Fruit fly (Drosophila melanogaster) whole organism, embryonic: ENCODE measurements around the gene morgue.
A peak's percentile ranks its signal among the peaks of the same experiment; 100 is the strongest.

Experiments
- Aef1 ChIP-seq: fragments of 200-800 bp; sonication (Bioruptor generic); IDR thresholded peaks from 3 replicates; pipeline ENCODE4 v1.3.6; 2022; ENCODE audit warnings: missing biosample characterization, missing genetic modification characterization
- Asciz ChIP-seq: fragments of 200-800 bp; sonication (Bioruptor generic); optimal IDR thresholded peaks from 2 replicates; lab custom pipeline; 2017; ENCODE audit warnings: missing biosample characterization, mild to moderate bottlenecking, missing genetic modification characterization, missing genetic modification reagents
- Bgb ChIP-seq: fragments of 200-800 bp; sonication (Bioruptor generic); IDR thresholded peaks from 2 replicates; pipeline ENCODE4 v1.3.6; 2022; ENCODE audit warnings: missing biosample characterization, missing genetic modification characterization; ENCODE audit not compliant: partially characterized antibody
- BtbVII ChIP-seq: fragments of 200-800 bp; sonication (Bioruptor generic); optimal IDR thresholded peaks from 3 replicates; lab custom pipeline; 2017; ENCODE audit warnings: missing biosample characterization, mild to moderate bottlenecking, missing genetic modification characterization
- CG10267 ChIP-seq: fragments of 200-800 bp; sonication (Bioruptor generic); optimal IDR thresholded peaks from 2 replicates; lab custom pipeline; 2018; ENCODE audit warnings: missing biosample characterization, mild to moderate bottlenecking, missing genetic modification characterization, moderate library complexity
- CG10431 ChIP-seq: fragments of 200-800 bp; sonication (Bioruptor generic); optimal IDR thresholded peaks from 3 replicates; lab custom pipeline; 2018; ENCODE audit warnings: missing biosample characterization, mild to moderate bottlenecking, missing genetic modification characterization
- CG10959 ChIP-seq: fragments of 200-800 bp; sonication (Bioruptor generic); IDR thresholded peaks from 2 replicates; pipeline ENCODE4 v1.3.6; 2022; ENCODE audit warnings: missing biosample characterization, missing genetic modification characterization
- CG12071 ChIP-seq: fragments of 200-800 bp; sonication (Bioruptor generic); optimal IDR thresholded peaks from 3 replicates; lab custom pipeline; 2018; ENCODE audit warnings: missing biosample characterization, mild to moderate bottlenecking, missing genetic modification characterization
- CG12236 ChIP-seq: fragments of 200-800 bp; sonication (Bioruptor generic); optimal IDR thresholded peaks from 2 replicates; lab custom pipeline; 2016; ENCODE audit warnings: missing biosample characterization, missing genetic modification characterization
- CG13624 ChIP-seq: fragments of 200-800 bp; sonication (Bioruptor generic); optimal IDR thresholded peaks from 2 replicates; lab custom pipeline; 2016; ENCODE audit warnings: missing biosample characterization, missing genetic modification characterization
- CG15073 ChIP-seq: fragments of 200-800 bp; sonication (Bioruptor generic); optimal IDR thresholded peaks from 2 replicates; lab custom pipeline; 2016; ENCODE audit warnings: missing biosample characterization, missing genetic modification characterization
- CG15269 ChIP-seq: fragments of 200-800 bp; sonication (Bioruptor generic); optimal IDR thresholded peaks from 2 replicates; lab custom pipeline; 2018; ENCODE audit warnings: missing biosample characterization, mild to moderate bottlenecking, missing genetic modification characterization, moderate library complexity
- CG15479 ChIP-seq: fragments of 200-800 bp; sonication (Bioruptor generic); optimal IDR thresholded peaks from 3 replicates; lab custom pipeline; 2019; ENCODE audit warnings: missing biosample characterization, mild to moderate bottlenecking, missing genetic modification characterization, moderate library complexity
- CG16813 ChIP-seq: fragments of 200-800 bp; sonication (Bioruptor generic); IDR thresholded peaks from 3 replicates; pipeline ENCODE4 v1.3.6; 2022; ENCODE audit warnings: missing biosample characterization, missing genetic modification characterization; ENCODE audit not compliant: partially characterized antibody
- CG16815 ChIP-seq: fragments of 200-800 bp; sonication (Bioruptor generic); optimal IDR thresholded peaks from 3 replicates; lab custom pipeline; 2017; ENCODE audit warnings: missing biosample characterization, mild to moderate bottlenecking, missing genetic modification characterization
- CG17328 ChIP-seq: fragments of 200-800 bp; sonication (Bioruptor generic); IDR thresholded peaks from 2 replicates; pipeline ENCODE4 v1.3.6; 2022; ENCODE audit warnings: missing biosample characterization, missing genetic modification characterization
- CG1792 ChIP-seq: fragments of 200-800 bp; sonication (Bioruptor generic); optimal IDR thresholded peaks from 2 replicates; lab custom pipeline; 2016; ENCODE audit warnings: missing biosample characterization, missing genetic modification characterization
- CG18262 ChIP-seq: fragments of 200-800 bp; optimal IDR thresholded peaks from 3 replicates; lab custom pipeline; 2019; ENCODE audit warnings: missing biosample characterization, mild to moderate bottlenecking, missing genetic modification characterization, moderate library complexity
- CG2889 ChIP-seq: fragments of 200-800 bp; sonication (Bioruptor generic); IDR thresholded peaks from 3 replicates; pipeline ENCODE4 v1.3.6; 2022; ENCODE audit warnings: missing biosample characterization, missing genetic modification characterization
- CG33557 ChIP-seq: fragments of 200-800 bp; sonication (Bioruptor generic); optimal IDR thresholded peaks from 2 replicates; lab custom pipeline; 2019; ENCODE audit warnings: missing biosample characterization, mild to moderate bottlenecking, missing genetic modification characterization, moderate library complexity
- CG4424 ChIP-seq: fragments of 200-800 bp; sonication (Bioruptor generic); optimal IDR thresholded peaks from 3 replicates; lab custom pipeline; 2016; ENCODE audit warnings: missing biosample characterization, missing genetic modification characterization
- CG4854 ChIP-seq: fragments of 200-800 bp; sonication (Bioruptor generic); optimal IDR thresholded peaks from 2 replicates; lab custom pipeline; 2016; ENCODE audit warnings: missing biosample characterization, missing genetic modification characterization, inconsistent platforms
- CG6272 ChIP-seq: fragments of 200-800 bp; sonication (Bioruptor generic); IDR thresholded peaks from 2 replicates; pipeline ENCODE4 v1.3.6; 2022; ENCODE audit warnings: missing biosample characterization, missing genetic modification characterization
- CG7271 ChIP-seq: fragments of 200-800 bp; sonication (Bioruptor generic); optimal IDR thresholded peaks from 2 replicates; lab custom pipeline; 2018; ENCODE audit warnings: missing biosample characterization, mild to moderate bottlenecking, missing genetic modification characterization, moderate library complexity
- CG8944 ChIP-seq: fragments of 200-800 bp; sonication (Bioruptor generic); optimal IDR thresholded peaks from 3 replicates; lab custom pipeline; 2016; ENCODE audit warnings: missing biosample characterization, missing genetic modification characterization
- Doc2 ChIP-seq: fragments of 200-800 bp; sonication (Bioruptor generic); IDR thresholded peaks from 2 replicates; pipeline ENCODE4 v1.3.6; 2022; ENCODE audit warnings: missing biosample characterization, missing genetic modification characterization
- Fer2 ChIP-seq: fragments of 200-800 bp; sonication (Bioruptor generic); optimal IDR thresholded peaks from 2 replicates; lab custom pipeline; 2018; ENCODE audit warnings: missing biosample characterization, mild to moderate bottlenecking, missing genetic modification characterization, moderate library complexity
- HHEX ChIP-seq: fragments of 200-800 bp; sonication (Bioruptor generic); optimal IDR thresholded peaks from 3 replicates; lab custom pipeline; 2017; ENCODE audit warnings: missing biosample characterization, mild to moderate bottlenecking, missing genetic modification characterization, missing genetic modification reagents
- Hmr ChIP-seq: fragments of 200-800 bp; sonication (Bioruptor generic); optimal IDR thresholded peaks from 3 replicates; lab custom pipeline; 2017; ENCODE audit warnings: mild to moderate bottlenecking, missing biosample characterization, missing genetic modification reagents, missing genetic modification characterization
- Usf ChIP-seq: fragments of 200-800 bp; sonication (Bioruptor generic); optimal IDR thresholded peaks from 2 replicates; lab custom pipeline; 2017; ENCODE audit warnings: missing genotype, missing biosample characterization, missing genetic modification characterization
- ap ChIP-seq: fragments of 200-800 bp; sonication (Bioruptor generic); IDR thresholded peaks from 2 replicates; pipeline ENCODE4 v1.3.6; 2022; ENCODE audit warnings: missing biosample characterization, missing genetic modification characterization
- az2 ChIP-seq: fragments of 200-800 bp; sonication (Bioruptor generic); optimal IDR thresholded peaks from 3 replicates; lab custom pipeline; 2016; ENCODE audit warnings: missing biosample characterization, missing genetic modification characterization
- bowl ChIP-seq: fragments of 200-800 bp; sonication (Bioruptor generic); IDR thresholded peaks from 2 replicates; pipeline ENCODE4 v1.3.6; 2022; ENCODE audit warnings: missing biosample characterization, missing genetic modification characterization
- en ChIP-seq: fragments of 200-800 bp; sonication (Bioruptor generic); optimal IDR thresholded peaks from 2 replicates; lab custom pipeline; 2016; ENCODE audit warnings: missing biosample characterization, missing genetic modification characterization
- exex ChIP-seq: fragments of 200-800 bp; sonication (Bioruptor generic); optimal IDR thresholded peaks from 4 replicates; lab custom pipeline; 2018; ENCODE audit warnings: missing biosample characterization, mild to moderate bottlenecking, missing genetic modification characterization, moderate library complexity
- fd102C ChIP-seq: fragments of 200-800 bp; sonication (Bioruptor generic); optimal IDR thresholded peaks from 2 replicates; lab custom pipeline; 2018; ENCODE audit warnings: missing biosample characterization, mild to moderate bottlenecking, missing genetic modification characterization, moderate library complexity
- ftz-f1 ChIP-seq: fragments of 200-800 bp; sonication (Bioruptor generic); optimal IDR thresholded peaks from 2 replicates; lab custom pipeline; 2016; ENCODE audit warnings: missing biosample characterization, missing genetic modification characterization
- gfzf ChIP-seq: fragments of 200-800 bp; sonication (Bioruptor generic); optimal IDR thresholded peaks from 2 replicates; lab custom pipeline; 2016; ENCODE audit warnings: missing biosample characterization, mild to moderate bottlenecking, missing genetic modification characterization, moderate library complexity
- grau ChIP-seq: fragments of 200-800 bp; optimal IDR thresholded peaks from 3 replicates; lab custom pipeline; 2019; ENCODE audit warnings: missing biosample characterization, mild to moderate bottlenecking, missing genetic modification characterization, moderate library complexity
- h ChIP-seq: fragments of >200 bp; optimal IDR thresholded peaks from 2 replicates; lab custom pipeline; 2017
- lmd ChIP-seq: fragments of 200-800 bp; sonication (Bioruptor generic); IDR thresholded peaks from 2 replicates; pipeline ENCODE4 v1.3.6; 2022; ENCODE audit warnings: missing biosample characterization, missing genetic modification characterization
- mld ChIP-seq: fragments of 200-800 bp; sonication (Bioruptor generic); IDR thresholded peaks from 3 replicates; pipeline ENCODE4 v1.3.6; 2022; ENCODE audit warnings: missing biosample characterization, missing genetic modification characterization; ENCODE audit not compliant: partially characterized antibody
- row ChIP-seq: fragments of 200-800 bp; sonication (Bioruptor generic); IDR thresholded peaks from 3 replicates; pipeline ENCODE4 v1.3.6; 2022; ENCODE audit warnings: missing biosample characterization, missing genetic modification characterization
- schlank ChIP-seq: fragments of 200-800 bp; sonication (Bioruptor generic); optimal IDR thresholded peaks from 2 replicates; lab custom pipeline; 2018; ENCODE audit warnings: missing biosample characterization, mild to moderate bottlenecking, missing genetic modification characterization
- slbo ChIP-seq: fragments of 200-800 bp; sonication (Bioruptor generic); IDR thresholded peaks from 2 replicates; pipeline ENCODE4 v1.3.6; 2022; ENCODE audit warnings: missing biosample characterization, missing genetic modification characterization
- sna ChIP-seq: fragments of 200-800 bp; sonication (Bioruptor generic); IDR thresholded peaks from 2 replicates; pipeline ENCODE4 v1.3.6; 2022; ENCODE audit warnings: missing biosample characterization, missing genetic modification characterization; ENCODE audit not compliant: partially characterized antibody
- tll ChIP-seq, 2 experiments: fragments of 200-800 bp in 1 of 2; fragments of >200 bp in 1 of 2; sonication (Bioruptor generic) in 1 of 2; optimal IDR thresholded peaks; 2 replicates each; lab custom pipeline; 2017 to 2019; ENCODE audit warnings: missing biosample characterization in 2 of 2, missing genetic modification characterization in 2 of 2, mild to moderate bottlenecking in 1 of 2, moderate library complexity in 1 of 2
- wdn ChIP-seq: fragments of 200-800 bp; sonication (Bioruptor generic); IDR thresholded peaks from 2 replicates; pipeline ENCODE4 v1.3.6; 2022; ENCODE audit warnings: missing biosample characterization, missing genetic modification characterization
- wek ChIP-seq: fragments of 200-800 bp; sonication (Bioruptor generic); optimal IDR thresholded peaks from 3 replicates; lab custom pipeline; 2018; ENCODE audit warnings: missing biosample characterization, mild to moderate bottlenecking, missing genetic modification characterization, moderate library complexity
- zfh1 ChIP-seq: fragments of 200-800 bp; sonication (Bioruptor generic); IDR thresholded peaks from 3 replicates; pipeline ENCODE4 v1.3.6; 2022; ENCODE audit warnings: missing biosample characterization, missing genetic modification characterization

The morgue gene

dm6 chr2L:4448582-4449016, 4.1 kb upstream of the morgue start, which contains the start of gene MFS18 (continued):
- TF ChIP-seq CG33557 (GFP tag; lab: Kevin White, UChicago) = peak; percentile 87
- peak; percentile 99 for TF ChIP-seq CG4424 (GFP tag; lab: Kevin White, UChicago)
- TF ChIP-seq ftz-f1 (GFP tag; lab: Kevin White, UChicago) = peak; percentile 65
- peak; percentile 97 for TF ChIP-seq CG12071 (GFP tag; lab: Kevin White, UChicago)
- TF ChIP-seq wdn (GFP tag; lab: Robert Waterston, UW) = peak; percentile 98
- TF ChIP-seq CG16815 (GFP tag; lab: Kevin White, UChicago) = peak; percentile 93
- peak; percentile 8 for TF ChIP-seq en (GFP tag; lab: Kevin White, UChicago)
- peak; percentile 82 for TF ChIP-seq schlank
- peak; percentile 85 for TF ChIP-seq CG13624 (GFP tag; lab: Kevin White, UChicago)
- TF ChIP-seq CG15269 (tag; lab: Kevin White, UChicago) = peak; percentile 95
- peak; percentile 99 for TF ChIP-seq CG17328 (GFP tag; lab: Robert Waterston, UW)
- TF ChIP-seq CG4854 (GFP tag; lab: Kevin White, UChicago) = peak; percentile 89
- peak; percentile 71; the same call in 1 of the 3 replicates for TF ChIP-seq mld (GFP tag; lab: Robert Waterston, UW)
- TF ChIP-seq CG1792 (GFP tag; lab: Kevin White, UChicago) = peak; percentile 72
- TF ChIP-seq CG2889 (GFP tag; lab: Robert Waterston, UW) = peak; percentile 97
- peak; percentile 98 for TF ChIP-seq lmd (GFP tag; lab: Robert Waterston, UW)
- peak; percentile 98 for TF ChIP-seq CG6272 (GFP tag; lab: Robert Waterston, UW)
- peak; percentile 74 for TF ChIP-seq CG8944 (GFP tag; lab: Kevin White, UChicago)
- peak; percentile 80 for TF ChIP-seq CG15073 (GFP tag; lab: Kevin White, UChicago)
- peak; percentile 98 for TF ChIP-seq Aef1 (GFP tag; lab: Robert Waterston, UW)
- TF ChIP-seq BtbVII (GFP tag; lab: Kevin White, UChicago) = peak; percentile 97
- TF ChIP-seq row (GFP tag; lab: Robert Waterston, UW) = peak; percentile 100
- peak; percentile 99 for TF ChIP-seq zfh1
- TF ChIP-seq CG10959 = peak; percentile 98
- TF ChIP-seq Asciz (GFP tag; lab: Kevin White, UChicago) = peak; percentile 99
- TF ChIP-seq CG16813 (GFP tag; lab: Robert Waterston, UW) = peak; percentile 59
- peak; percentile 2 for TF ChIP-seq CG15479 (GFP tag; lab: Kevin White, UChicago)
- TF ChIP-seq HHEX = peak; percentile 98
- peak; percentile 99 for TF ChIP-seq CG7271 (tag; lab: Kevin White, UChicago)
- TF ChIP-seq Doc2 (GFP tag; lab: Robert Waterston, UW) = peak; percentile 94
- TF ChIP-seq h (lab: Kevin White, UChicago) = no peak
- peak; percentile 96 for TF ChIP-seq Fer2
- TF ChIP-seq tll (GFP tag; optimal IDR thresholded peaks at IDR 0.05; lab: Kevin White, UChicago) = peak in 1 of 2 experiments; percentile 39
- TF ChIP-seq bowl (GFP tag; lab: Robert Waterston, UW) = peak; percentile 96
- peak; percentile 31 for TF ChIP-seq CG12236 (GFP tag; lab: Kevin White, UChicago)
- TF ChIP-seq CG10431 (GFP tag; lab: Kevin White, UChicago) = peak; percentile 57
- TF ChIP-seq slbo (GFP tag; lab: Robert Waterston, UW) = peak; percentile 99
- peak; percentile 97 for TF ChIP-seq az2 (GFP tag; lab: Kevin White, UChicago)
- TF ChIP-seq CG10267 (tag; lab: Kevin White, UChicago) = peak; percentile 98
- TF ChIP-seq fd102C (GFP tag; lab: Kevin White, UChicago) = peak; percentile 87
- peak; percentile 98 for TF ChIP-seq ap
- TF ChIP-seq sna (GFP tag; lab: Robert Waterston, UW) = peak; percentile 43; the same call in 1 of the 2 replicates
- peak; percentile 80 for TF ChIP-seq wek (GFP tag; lab: Kevin White, UChicago)
- peak; percentile 91 for TF ChIP-seq grau (tag; lab: Kevin White, UChicago)
- peak; percentile 30 for TF ChIP-seq gfzf
- peak; percentile 97 for TF ChIP-seq Hmr (GFP tag; lab: Kevin White, UChicago)
- TF ChIP-seq exex (tag; lab: Kevin White, UChicago) = peak; percentile 90
- peak; percentile 88 for TF ChIP-seq Usf (GFP tag; lab: Kevin White, UChicago)
- peak; percentile 86 for TF ChIP-seq Bgb
- TF ChIP-seq CG18262 = peak; percentile 99
